Worm (Caenorhabditis elegans) whole organism, L4 larva: Measurements from ENCODE around the gene C45G9.11.
A peak's percentile ranks its signal among the peaks of the same experiment; 100 is the strongest.

ENCODE experiments used
- R02D3.7 ChIP-seq: fragments of 150-350 bp; sonication (generic microtip); optimal IDR thresholded peaks from 3 replicates; lab custom pipeline; 2014; ENCODE audit warnings: missing biosample characterization, missing genetic modification characterization
- T20F7.1 ChIP-seq: fragments of 200-800 bp; sonication (Bioruptor generic); optimal IDR thresholded peaks from 2 replicates; lab custom pipeline; 2018; ENCODE audit warnings: mild to moderate bottlenecking, missing genetic modification characterization, missing compliant biosample characterization
- Y105C5A.15 ChIP-seq: fragments of 200-800 bp; sonication (Bioruptor generic); IDR thresholded peaks from 2 replicates; pipeline ENCODE4 v1.3.6; 2022; ENCODE audit warnings: missing genetic modification characterization, missing compliant biosample characterization
- Y75B8A.6 ChIP-seq: fragments of 200-800 bp; sonication (Bioruptor generic); IDR thresholded peaks from 2 replicates; pipeline ENCODE4 v1.3.6; 2022; ENCODE audit warnings: missing genetic modification reagents, missing genetic modification characterization, missing compliant biosample characterization
- aha-1 ChIP-seq: fragments of 150-350 bp; peaks from one replicate; lab custom pipeline; 2014; ENCODE audit warnings: missing biosample characterization, missing genetic modification characterization
- aly-2 ChIP-seq: sonication (generic microtip); optimal IDR thresholded peaks from 2 replicates; lab custom pipeline; 2018; ENCODE audit warnings: missing biosample characterization, missing genetic modification characterization
- ceh-20 ChIP-seq: fragments of 200-800 bp; sonication (Bioruptor generic); IDR thresholded peaks from 2 replicates; pipeline ENCODE4 v1.3.6; 2022; ENCODE audit warnings: missing genetic modification reagents, missing genetic modification characterization, missing compliant biosample characterization
- ceh-32 ChIP-seq: sonication (generic microtip); optimal IDR thresholded peaks from 2 replicates; lab custom pipeline; 2016; ENCODE audit warnings: mild to moderate bottlenecking, missing genetic modification characterization, missing compliant biosample characterization; ENCODE audit not compliant: poor library complexity
- ceh-62 ChIP-seq: sonication (generic microtip); optimal IDR thresholded peaks from 2 replicates; lab custom pipeline; 2017; ENCODE audit warnings: missing biosample characterization, missing genetic modification characterization
- ces-1 ChIP-seq: fragments of 150-350 bp; sonication (generic microtip); optimal IDR thresholded peaks from 4 replicates; lab custom pipeline; 2014; ENCODE audit warnings: missing biosample characterization, missing genetic modification reagents, missing genetic modification characterization
- cey-2 ChIP-seq: sonication (generic microtip); optimal IDR thresholded peaks from 3 replicates; lab custom pipeline; 2017; ENCODE audit warnings: missing genetic modification characterization, mild to moderate bottlenecking, missing compliant biosample characterization, antibody characterized with exemption, borderline replicate concordance; ENCODE audit not compliant: insufficient read depth
- daf-16 ChIP-seq, 3 experiments: sonication (generic microtip); optimal IDR thresholded peaks; 2 replicates each; lab custom pipeline; 2016 to 2017; ENCODE audit warnings: missing genetic modification characterization in 3 of 3, missing genetic modification reagents in 3 of 3, mild to moderate bottlenecking in 2 of 3, missing compliant biosample characterization in 2 of 3, missing biosample characterization in 1 of 3, moderate library complexity in 1 of 3
- daf-19 ChIP-seq: fragments of 200-800 bp; sonication (Bioruptor generic); conservative IDR thresholded peaks from 2 replicates; pipeline ENCODE4 v1.3.6; 2022; ENCODE audit warnings: missing genetic modification characterization, missing compliant biosample characterization
- dpl-1 ChIP-seq: fragments of 150-350 bp; optimal IDR thresholded peaks from 2 replicates; lab custom pipeline; 2014; ENCODE audit warnings: missing biosample characterization, missing genetic modification reagents, missing genetic modification characterization
- dve-1 ChIP-seq: sonication (generic microtip); optimal IDR thresholded peaks from 2 replicates; lab custom pipeline; 2017; ENCODE audit warnings: antibody characterized with exemption, mild to moderate bottlenecking, missing genetic modification characterization, missing compliant biosample characterization; ENCODE audit not compliant: insufficient read depth
- egl-43 ChIP-seq: fragments of 200-800 bp; sonication (Bioruptor generic); IDR thresholded peaks from 2 replicates; pipeline ENCODE4 v1.3.6; 2022; ENCODE audit warnings: missing genetic modification reagents, missing genetic modification characterization, missing compliant biosample characterization
- hif-1 ChIP-seq, 2 experiments: sonication (generic microtip); optimal IDR thresholded peaks; 2 replicates each; lab custom pipeline; 2016 to 2017; ENCODE audit warnings: missing compliant biosample characterization in 2 of 2, missing genetic modification characterization in 2 of 2, missing genetic modification reagents in 2 of 2, missing genotype in 2 of 2, mild to moderate bottlenecking in 1 of 2
- hlh-11 ChIP-seq: fragments of 200-800 bp; sonication (Bioruptor generic); optimal IDR thresholded peaks from 2 replicates; lab custom pipeline; 2018; ENCODE audit warnings: mild to moderate bottlenecking, missing genetic modification characterization, missing compliant biosample characterization
- hlh-30 ChIP-seq: sonication (generic microtip); optimal IDR thresholded peaks from 2 replicates; lab custom pipeline; 2017; ENCODE audit warnings: antibody characterized with exemption, mild to moderate bottlenecking, missing genetic modification characterization, missing compliant biosample characterization; ENCODE audit not compliant: insufficient read depth
- hmg-1.1 ChIP-seq: fragments of 200-800 bp; sonication (Bioruptor generic); IDR thresholded peaks from 2 replicates; pipeline ENCODE4 v1.3.6; 2022; ENCODE audit warnings: missing genetic modification reagents, missing genetic modification characterization, missing compliant biosample characterization
- lin-29 ChIP-seq: fragments of 200-800 bp; sonication (Bioruptor generic); IDR thresholded peaks from 2 replicates; pipeline ENCODE4 v1.3.6; 2022; ENCODE audit warnings: missing genetic modification reagents, missing genetic modification characterization, missing compliant biosample characterization
- lsy-2 ChIP-seq, 2 experiments: fragments of 150-350 bp in 1 of 2; sonication (generic microtip) in 1 of 2; optimal IDR thresholded peaks; 2 replicates each; lab custom pipeline; 2014 to 2017; ENCODE audit warnings: missing biosample characterization in 2 of 2, missing genetic modification characterization in 2 of 2
- mdl-1 ChIP-seq, 2 experiments: fragments of 150-350 bp in 1 of 2; sonication (generic microtip) in 1 of 2; optimal IDR thresholded peaks; 2 replicates each; lab custom pipeline; 2014 to 2017; ENCODE audit warnings: missing biosample characterization in 2 of 2, missing genetic modification characterization in 2 of 2
- mes-2 ChIP-seq: sonication (generic microtip); optimal IDR thresholded peaks from 2 replicates; lab custom pipeline; 2016; ENCODE audit warnings: missing genotype, mild to moderate bottlenecking, missing genetic modification characterization, missing compliant biosample characterization; ENCODE audit not compliant: poor library complexity, severe bottlenecking
- mxl-3 ChIP-seq: fragments of 200-800 bp; sonication (Bioruptor generic); optimal IDR thresholded peaks from 2 replicates; lab custom pipeline; 2018; ENCODE audit warnings: mild to moderate bottlenecking, missing genetic modification characterization, missing compliant biosample characterization
- nhr-111 ChIP-seq: fragments of 200-800 bp; sonication (Bioruptor generic); optimal IDR thresholded peaks from 2 replicates; lab custom pipeline; 2018; ENCODE audit warnings: mild to moderate bottlenecking, missing genetic modification characterization, missing compliant biosample characterization
- nhr-28 ChIP-seq: fragments of 150-350 bp; optimal IDR thresholded peaks from 2 replicates; lab custom pipeline; 2014; ENCODE audit warnings: missing biosample characterization, missing genetic modification characterization
- nhr-42 ChIP-seq: fragments of 200-800 bp; sonication (Bioruptor generic); IDR thresholded peaks from 2 replicates; pipeline ENCODE4 v1.3.6; 2022; ENCODE audit warnings: missing genetic modification characterization, missing compliant biosample characterization
- nhr-76 ChIP-seq: fragments of 150-350 bp; optimal IDR thresholded peaks from 2 replicates; lab custom pipeline; 2014; ENCODE audit warnings: missing biosample characterization, missing genetic modification characterization
- pqm-1 ChIP-seq: sonication (generic microtip); optimal IDR thresholded peaks from 2 replicates; lab custom pipeline; 2017; ENCODE audit warnings: missing biosample characterization, missing genetic modification characterization
- saeg-2 ChIP-seq: fragments of 200-800 bp; sonication (Bioruptor generic); IDR thresholded peaks from 2 replicates; pipeline ENCODE4 v1.3.6; 2022; ENCODE audit warnings: missing genetic modification reagents, missing genetic modification characterization, missing compliant biosample characterization
- set-16 ChIP-seq: fragments of 200-800 bp; sonication (Bioruptor generic); IDR thresholded peaks from 2 replicates; pipeline ENCODE4 v1.3.6; 2022; ENCODE audit warnings: missing genetic modification reagents, missing genetic modification characterization, missing compliant biosample characterization
- snpc-1.2 ChIP-seq: fragments of 200-800 bp; sonication (Bioruptor generic); IDR thresholded peaks from 2 replicates; pipeline ENCODE4 v1.3.6; 2022; ENCODE audit warnings: missing genetic modification reagents, missing genetic modification characterization, missing compliant biosample characterization
- spr-3 ChIP-seq: fragments of 200-800 bp; sonication (Bioruptor generic); optimal IDR thresholded peaks from 2 replicates; lab custom pipeline; 2018; ENCODE audit warnings: mild to moderate bottlenecking, missing genetic modification characterization, missing compliant biosample characterization
- tag-97 ChIP-seq: fragments of 200-800 bp; sonication (Bioruptor generic); IDR thresholded peaks from 2 replicates; pipeline ENCODE4 v1.3.6; 2022; ENCODE audit warnings: missing genetic modification characterization, missing compliant biosample characterization
- unc-130 ChIP-seq: sonication (generic microtip); optimal IDR thresholded peaks from 2 replicates; lab custom pipeline; 2016; ENCODE audit warnings: missing genetic modification reagents, missing genetic modification characterization, missing compliant biosample characterization
- unc-62 ChIP-seq, 3 experiments: fragments of 150-350 bp in 1 of 3; sonication (generic microtip); optimal IDR thresholded peaks in 2 of 3; peaks in 1 of 3; 1 replicate in 1 of 3; 2 replicates in 2 of 3; lab custom pipeline; 2014 to 2017; ENCODE audit warnings: missing biosample characterization in 3 of 3, missing genetic modification characterization in 3 of 3, missing genetic modification reagents in 3 of 3, missing genotype in 1 of 3
- zag-1 ChIP-seq: fragments of 150-350 bp; optimal IDR thresholded peaks from 2 replicates; lab custom pipeline; 2014; ENCODE audit warnings: missing biosample characterization, missing genetic modification characterization
- zfp-2 ChIP-seq: sonication (generic microtip); optimal IDR thresholded peaks from 2 replicates; lab custom pipeline; 2016; ENCODE audit warnings: mild to moderate bottlenecking, missing genetic modification characterization, missing compliant biosample characterization
- zip-11 ChIP-seq: fragments of 200-800 bp; sonication (Bioruptor generic); IDR thresholded peaks from 2 replicates; pipeline ENCODE4 v1.3.6; 2022; ENCODE audit warnings: missing genetic modification characterization, missing compliant biosample characterization
- zip-2 ChIP-seq: fragments of 150-350 bp; optimal IDR thresholded peaks from 2 replicates; lab custom pipeline; 2014; ENCODE audit warnings: missing biosample characterization, missing genetic modification characterization
- ztf-11 ChIP-seq: fragments of 150-350 bp; optimal IDR thresholded peaks from 2 replicates; lab custom pipeline; 2014; ENCODE audit warnings: missing biosample characterization, missing genetic modification characterization

C45G9.11 gene

DNA sequence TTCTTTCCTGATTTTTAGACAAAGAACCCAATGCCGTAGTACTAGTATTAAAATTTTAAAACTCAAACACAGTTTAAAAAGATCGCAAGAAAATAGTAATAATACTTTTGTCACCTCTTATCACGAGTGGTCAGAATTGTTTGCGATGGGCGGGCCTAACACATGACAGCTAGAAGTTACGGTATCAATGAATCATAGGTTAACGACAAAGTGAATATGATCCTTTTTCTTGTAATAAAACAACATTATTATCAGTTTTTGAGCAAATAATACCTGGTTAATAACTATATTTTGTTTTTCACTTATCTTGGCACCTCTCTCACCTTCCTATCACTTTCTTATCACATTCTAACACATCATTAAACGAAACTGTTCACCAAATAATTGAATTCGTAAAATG, 44.5 kb upstream of the C45G9.11 start (continued):
- TF ChIP-seq egl-43 (GFP tag; lab: Robert Waterston, UW) (no peak), pqm-1 (tag; lab: Kevin White, UChicago) (peak; percentile 12), ceh-32 (tag; lab: Kevin White, UChicago) (no peak), zip-2 (no peak), aly-2 (tag; lab: Kevin White, UChicago) (no peak), zag-1 (tag; lab: Kevin White, UChicago) (no peak), zfp-2 (tag; lab: Kevin White, UChicago) (no peak), saeg-2 (GFP tag; lab: Robert Waterston, UW) (no peak), ces-1 (no peak), dve-1 (tag; lab: Kevin White, UChicago) (no peak), zip-11 (GFP tag; lab: Robert Waterston, UW) (no peak)
- TF ChIP-seq, all 104 proteins: peak for 7

ce11 chrIII:5112399-5112798, 43.9 kb upstream of the C45G9.11 start:
- TF ChIP-seq nhr-76 (tag; lab: Kevin White, UChicago), result no peak
- peak; percentile 93 for TF ChIP-seq aha-1 (tag; lab: Kevin White, UChicago)

ce11 chrIII:5109401-5109800, 40.9 kb upstream of the C45G9.11 start, which contains the start of gene sax-2:
sax-2 (plus strand) TSS chrIII:5109701.
- TF ChIP-seq unc-130 (GFP tag; lab: Kevin White, UChicago), result no peak
- TF ChIP-seq ceh-62 (tag; lab: Kevin White, UChicago), result no peak
- TF ChIP-seq dve-1 (tag; lab: Kevin White, UChicago), result no peak
- TF ChIP-seq nhr-42 (GFP tag; lab: Robert Waterston, UW), result no peak
- no peak for TF ChIP-seq R02D3.7 (tag; lab: Kevin White, UChicago)
- no peak for TF ChIP-seq hmg-1.1 (GFP tag; lab: Robert Waterston, UW)
- no peak for TF ChIP-seq Y75B8A.6 (GFP tag; lab: Robert Waterston, UW)
- no peak for TF ChIP-seq lin-29 (GFP tag; lab: Robert Waterston, UW)
- no peak for TF ChIP-seq daf-16 (GFP tag; optimal IDR thresholded peaks at IDR 0.05; lab: Kevin White, UChicago)
- TF ChIP-seq daf-16 (tag; optimal IDR thresholded peaks at IDR 0.05; lab: Kevin White, UChicago), result no peak
- no peak for TF ChIP-seq cey-2 (tag; lab: Kevin White, UChicago)
- no peak for TF ChIP-seq tag-97 (GFP tag; lab: Robert Waterston, UW)
- no peak for TF ChIP-seq ztf-11
- TF ChIP-seq ceh-20 (GFP tag; lab: Robert Waterston, UW), result no peak
- no peak for TF ChIP-seq Y105C5A.15
- TF ChIP-seq zip-11 (GFP tag; lab: Robert Waterston, UW), result no peak
- TF ChIP-seq set-16, result no peak
- no peak for TF ChIP-seq ceh-32 (tag; lab: Kevin White, UChicago)
- TF ChIP-seq dpl-1 (GFP tag; lab: Kevin White, UChicago), result no peak
- TF ChIP-seq zfp-2 (tag; lab: Kevin White, UChicago), result no peak

DNA sequence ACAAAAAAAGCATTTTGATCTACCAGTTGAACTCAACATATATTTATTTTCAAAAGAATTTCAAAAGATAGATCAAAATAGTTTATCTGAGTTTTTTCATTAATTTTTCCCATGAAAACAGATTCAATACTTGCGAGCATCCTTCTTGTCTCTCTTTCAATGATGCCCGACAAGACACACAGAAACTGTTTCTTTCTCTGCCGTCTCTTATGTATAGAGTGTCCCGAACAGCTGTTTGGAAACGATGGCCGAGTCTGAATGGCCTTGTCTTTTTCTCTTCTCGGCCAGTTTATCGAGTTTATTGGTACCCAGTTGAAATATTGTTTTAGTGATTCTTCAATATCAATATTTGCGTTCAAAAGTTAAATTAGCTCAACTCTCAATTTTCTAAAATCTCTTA, 40.2 kb upstream of the C45G9.11 start:
- TF ChIP-seq aha-1 (tag; lab: Kevin White, UChicago), result peak; percentile 71
- TF ChIP-seq hif-1 (tag; optimal IDR thresholded peaks at IDR 0.05; lab: Kevin White, UChicago), result peak in 1 of 2 experiments; percentile 69
- TF ChIP-seq hmg-1.1 (GFP tag; lab: Robert Waterston, UW), result 0 out of 2 replicates have a peak, but pooled peaks have one; percentile 53
- peak; percentile 94 for TF ChIP-seq mes-2 (tag; lab: Kevin White, UChicago)
- peak in 1 of 2 experiments; percentile 43 for TF ChIP-seq daf-16 (GFP tag; optimal IDR thresholded peaks at IDR 0.05; lab: Kevin White, UChicago)
- TF ChIP-seq daf-16 (tag; optimal IDR thresholded peaks at IDR 0.05; lab: Kevin White, UChicago), result peak; percentile 24
- peak; percentile 13 for TF ChIP-seq pqm-1 (tag; lab: Kevin White, UChicago)
- TF ChIP-seq hlh-30 (tag; lab: Kevin White, UChicago), result peak; percentile 31
- TF ChIP-seq T20F7.1 (GFP tag; lab: Kevin White, UChicago), result peak; percentile 16
- TF ChIP-seq dpl-1 (GFP tag; lab: Kevin White, UChicago), result peak; percentile 42
- peak; percentile 24 for TF ChIP-seq unc-130 (GFP tag; lab: Kevin White, UChicago)
- peak in 1 of 2 experiments; percentile 75 for TF ChIP-seq lsy-2 (tag; optimal IDR thresholded peaks at IDR 0.05; lab: Kevin White, UChicago)
- TF ChIP-seq snpc-1.2 (GFP tag; lab: Robert Waterston, UW), result no peak
- no peak for TF ChIP-seq daf-19 (GFP tag; lab: Robert Waterston, UW)
- no peak for TF ChIP-seq mdl-1 (tag; optimal IDR thresholded peaks at IDR 0.05; lab: Kevin White, UChicago)
- peak in 1 of 2 experiments; percentile 28 for TF ChIP-seq unc-62 (GFP tag; optimal IDR thresholded peaks at IDR 0.05 in 1 of 2; lab: Kevin White, UChicago)
- no peak for TF ChIP-seq unc-62 (tag; optimal IDR thresholded peaks at IDR 0.05; lab: Kevin White, UChicago)
- peak; percentile 39 for TF ChIP-seq dve-1 (tag; lab: Kevin White, UChicago)
- peak; percentile 48 for TF ChIP-seq mxl-3 (GFP tag; lab: Kevin White, UChicago)
- peak; percentile 97 for TF ChIP-seq hlh-11
- no peak for TF ChIP-seq spr-3 (GFP tag; lab: Kevin White, UChicago)
- peak; percentile 19 for TF ChIP-seq nhr-28
- no peak for TF ChIP-seq nhr-111 (GFP tag; lab: Kevin White, UChicago)
